Worm (Caenorhabditis elegans) whole organism, midembryonic: ENCODE measurements around the gene F47E1.2.
A peak's percentile ranks its signal among the peaks of the same experiment; 100 is the strongest.

Source experiments
- T22C8.4 ChIP-seq: fragments of 200-800 bp; sonication (Bioruptor generic); IDR thresholded peaks from 2 replicates; pipeline ENCODE4 v1.3.6; 2022; ENCODE audit warnings: missing genetic modification characterization, missing compliant biosample characterization
- cog-1 ChIP-seq: sonication (generic microtip); optimal IDR thresholded peaks from 2 replicates; lab custom pipeline; 2016; ENCODE audit warnings: missing genetic modification characterization, missing compliant biosample characterization
- flt-1 ChIP-seq: fragments of 200-800 bp; sonication (Bioruptor generic); IDR thresholded peaks from 2 replicates; pipeline ENCODE4 v1.3.6; 2022; ENCODE audit warnings: missing genetic modification characterization, missing compliant biosample characterization
- klf-2 ChIP-seq: fragments of 200-800 bp; sonication (Bioruptor generic); conservative IDR thresholded peaks from 2 replicates; pipeline ENCODE4 v1.3.6; 2022; ENCODE audit warnings: missing genetic modification reagents, missing genetic modification characterization, missing compliant biosample characterization
- med-1 ChIP-seq: sonication (generic microtip); optimal IDR thresholded peaks from 2 replicates; lab custom pipeline; 2017; ENCODE audit warnings: missing genetic modification characterization, mild to moderate bottlenecking, missing compliant biosample characterization, antibody characterized with exemption, missing genetic modification reagents; ENCODE audit not compliant: insufficient read depth
- ref-1 ChIP-seq: fragments of 200-800 bp; sonication (Bioruptor generic); conservative IDR thresholded peaks from 2 replicates; pipeline ENCODE4 v1.3.6; 2022; ENCODE audit warnings: missing genetic modification reagents, missing genetic modification characterization, missing compliant biosample characterization
- tab-1 ChIP-seq: fragments of 200-800 bp; sonication (Bioruptor generic); IDR thresholded peaks from 2 replicates; pipeline ENCODE4 v1.3.6; 2022; ENCODE audit warnings: missing genetic modification characterization, missing compliant biosample characterization
- ztf-23 ChIP-seq: fragments of 200-800 bp; sonication (Bioruptor generic); IDR thresholded peaks from 2 replicates; pipeline ENCODE4 v1.3.6; 2022; ENCODE audit warnings: missing genetic modification reagents, missing genetic modification characterization, missing compliant biosample characterization
- ztf-29 ChIP-seq: fragments of 200-800 bp; sonication (Bioruptor generic); IDR thresholded peaks from 2 replicates; pipeline ENCODE4 v1.3.6; 2022; ENCODE audit warnings: missing genetic modification reagents, missing genetic modification characterization, missing compliant biosample characterization

Gene F47E1.2

ce11 chrX:9089536-9089935, 32.1 kb downstream of the F47E1.2 start:
- TF ChIP-seq tab-1 (0 out of 2 replicates have a peak, but pooled peaks have one; percentile 16), T22C8.4 (GFP tag; lab: Robert Waterston, UW) (no peak), klf-2 (GFP tag; lab: Robert Waterston, UW) (no peak), flt-1 (0 out of 2 replicates have a peak, but pooled peaks have one; percentile 8), ref-1 (no peak)

- peak; percentile 57; the same call in 1 of the 2 replicates for TF ChIP-seq tab-1
These were observed 33.1 kb downstream of the F47E1.2 start for ce11 chrX:9090562-9090961.

- TF ChIP-seq ztf-29 (GFP tag; lab: Robert Waterston, UW) (0 out of 2 replicates have a peak, but pooled peaks have one; percentile 24), flt-1 (peak; percentile 81), klf-2 (GFP tag; lab: Robert Waterston, UW) (peak; percentile 67), tab-1 (no peak; the same call in 1 of the 2 replicates), ref-1 (no peak), T22C8.4 (GFP tag; lab: Robert Waterston, UW) (peak; percentile 53), cog-1 (tag; lab: Kevin White, UChicago) (no peak), ztf-23 (peak; percentile 76), med-1 (peak; percentile 13)
These were observed 33.9 kb downstream of the F47E1.2 start for ce11 chrX:9091380-9091779.

- TF ChIP-seq cog-1 (tag; lab: Kevin White, UChicago) (no peak), T22C8.4 (GFP tag; lab: Robert Waterston, UW) (no peak), tab-1 (no peak)
These were observed 34.4 kb downstream of the F47E1.2 start for ce11 chrX:9091873-9092272.

- TF ChIP-seq med-1 = no peak
- TF ChIP-seq ref-1 = no peak
- TF ChIP-seq ztf-23 = no peak
These were observed 39.4 kb downstream of the F47E1.2 start for ce11 chrX:9096861-9097260.

ce11 chrX:9102150-9102549, 44.7 kb downstream of the F47E1.2 start:
- no peak for TF ChIP-seq ztf-29 (GFP tag; lab: Robert Waterston, UW)
- TF ChIP-seq T22C8.4 (GFP tag; lab: Robert Waterston, UW) = no peak
- TF ChIP-seq tab-1 = 0 out of 2 replicates have a peak, but pooled peaks have one; percentile 62
- no peak for TF ChIP-seq med-1
- TF ChIP-seq flt-1 = peak; percentile 58; the same call in 1 of the 2 replicates
- peak; percentile 49 for TF ChIP-seq cog-1 (tag; lab: Kevin White, UChicago)
- TF ChIP-seq ref-1 = no peak
- TF ChIP-seq ztf-23 = 0 out of 2 replicates have a peak, but pooled peaks have one; percentile 57
- no peak for TF ChIP-seq klf-2 (GFP tag; lab: Robert Waterston, UW)

- no peak for TF ChIP-seq T22C8.4 (GFP tag; lab: Robert Waterston, UW)
- no peak for TF ChIP-seq ztf-23
- no peak for TF ChIP-seq tab-1
- TF ChIP-seq klf-2 (GFP tag; lab: Robert Waterston, UW) = no peak
- no peak for TF ChIP-seq ref-1
- no peak for TF ChIP-seq ztf-29 (GFP tag; lab: Robert Waterston, UW)
- no peak for TF ChIP-seq flt-1
- no peak for TF ChIP-seq cog-1 (tag; lab: Kevin White, UChicago)
- no peak for TF ChIP-seq med-1
These were observed 45.6 kb downstream of the F47E1.2 start for ce11 chrX:9103048-9103447.

- TF ChIP-seq T22C8.4 (GFP tag; lab: Robert Waterston, UW) = no peak
- TF ChIP-seq cog-1 (tag; lab: Kevin White, UChicago) = no peak
- no peak for TF ChIP-seq tab-1
- TF ChIP-seq flt-1 = no peak
- TF ChIP-seq ztf-29 (GFP tag; lab: Robert Waterston, UW) = no peak
- no peak for TF ChIP-seq ztf-23
- no peak for TF ChIP-seq med-1
- no peak for TF ChIP-seq ref-1
- no peak for TF ChIP-seq klf-2 (GFP tag; lab: Robert Waterston, UW)
These were observed 46.1 kb downstream of the F47E1.2 start for ce11 chrX:9103584-9103983.

- TF ChIP-seq T22C8.4 (GFP tag; lab: Robert Waterston, UW) (no peak), med-1 (no peak)
These were observed 46.9 kb downstream of the F47E1.2 start for ce11 chrX:9104399-9104798.

- TF ChIP-seq ztf-23 (no peak), cog-1 (tag; lab: Kevin White, UChicago) (no peak), ref-1 (no peak), flt-1 (no peak), med-1 (no peak), ztf-29 (GFP tag; lab: Robert Waterston, UW) (no peak), klf-2 (GFP tag; lab: Robert Waterston, UW) (no peak), tab-1 (no peak), T22C8.4 (GFP tag; lab: Robert Waterston, UW) (no peak)
These were observed 47.6 kb downstream of the F47E1.2 start for ce11 chrX:9105075-9105474.

- no peak for TF ChIP-seq tab-1
- TF ChIP-seq flt-1 = no peak
- no peak for TF ChIP-seq ref-1
- TF ChIP-seq ztf-23 = no peak
- TF ChIP-seq ztf-29 (GFP tag; lab: Robert Waterston, UW) = no peak
- no peak for TF ChIP-seq T22C8.4 (GFP tag; lab: Robert Waterston, UW)
- no peak for TF ChIP-seq klf-2 (GFP tag; lab: Robert Waterston, UW)
- TF ChIP-seq cog-1 (tag; lab: Kevin White, UChicago) = no peak
- no peak for TF ChIP-seq med-1
These were observed 48.4 kb downstream of the F47E1.2 start for ce11 chrX:9105888-9106287.

ce11 chrX:9107866-9108265, 50.4 kb downstream of the F47E1.2 start:
- TF ChIP-seq med-1 (no peak), T22C8.4 (GFP tag; lab: Robert Waterston, UW) (no peak), ztf-23 (no peak)
